Worm (Caenorhabditis elegans): Measurements from ENCODE around the gene F19F10.11.
A peak's percentile ranks its signal among the peaks of the same experiment; 100 is the strongest.

Gene F19F10.11

DNA sequence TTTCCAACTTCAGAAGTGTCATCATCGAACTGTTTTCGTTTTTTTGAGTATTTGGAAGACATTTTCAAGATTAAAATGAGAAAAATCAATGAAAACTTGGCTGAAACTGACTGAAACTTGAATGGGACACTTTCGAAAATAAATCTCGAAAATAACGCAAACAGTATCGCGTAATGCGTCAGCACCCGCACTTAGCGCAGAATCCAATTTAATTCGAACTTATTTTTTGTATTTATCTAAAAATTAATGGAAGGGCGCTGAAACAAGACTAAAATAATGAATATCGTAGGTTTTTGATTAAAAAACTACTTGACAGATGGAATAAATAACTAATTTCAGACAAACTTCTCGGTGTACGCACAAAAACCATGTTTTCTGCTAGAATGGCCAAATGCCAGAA is 11.9 kb downstream of the F19F10.11 start, which contains the start of the genes snu-66 and ints-9 (continued):
- TF ChIP-seq ceh-91 (GFP tag; IDR thresholded peaks at IDR 0.05) (0 out of 2 replicates have a peak, but pooled peaks have one; percentile 11), bed-1 (GFP tag; IDR thresholded peaks at IDR 0.05) (no peak), nhr-80 (tag; optimal IDR thresholded peaks at IDR 0.05) (peak; percentile 1), ztf-26 (tag; optimal IDR thresholded peaks at IDR 0.05) (no peak), cebp-1 (GFP tag; IDR thresholded peaks at IDR 0.05) (no peak), cebp-1 (tag; optimal IDR thresholded peaks at IDR 0.05) (peak; percentile 45), nhr-90 (tag; optimal IDR thresholded peaks at IDR 0.05) (no peak), sdz-38 (tag; optimal IDR thresholded peaks at IDR 0.05) (no peak), aptf-3 (GFP tag; IDR thresholded peaks at IDR 0.05) (no peak), lin-40 (tag; optimal IDR thresholded peaks at IDR 0.05) (peak; percentile 43), unc-62 (GFP tag; optimal IDR thresholded peaks at IDR 0.05) (no peak), tbp1 (GFP tag; optimal IDR thresholded peaks at IDR 0.05) (peak; percentile 15), F33H1.4 (GFP tag; IDR thresholded peaks at IDR 0.05) (peak; percentile 40), rcor-1 (GFP tag; IDR thresholded peaks at IDR 0.05) (no peak), snpc-1.1 (tag; optimal IDR thresholded peaks at IDR 0.05; ENCODE audit: insufficient read depth) (peak; percentile 24), him-1 (tag; optimal IDR thresholded peaks at IDR 0.05) (no peak), ztf-3 (GFP tag; optimal IDR thresholded peaks at IDR 0.05) (no peak), Y79H2A.3 (GFP tag; conservative IDR thresholded peaks at IDR 0.05) (no peak), dox-1 (GFP tag; IDR thresholded peaks at IDR 0.05) (0 out of 2 replicates have a peak, but pooled peaks have one; percentile 16)

ce11 chrV:7570955-7571354 is 16.5 kb downstream of the F19F10.11 start, which contains the start of gene F19F10.14:
Gene F19F10.14, minus strand, starts transcription at chrV:7571055.
- TF ChIP-seq die-1 (tag; optimal IDR thresholded peaks at IDR 0.05) (no peak), ceh-100 (GFP tag; IDR thresholded peaks at IDR 0.05) (no peak), athp-1 (tag; optimal IDR thresholded peaks at IDR 0.05) (no peak), rec-8 (tag; optimal IDR thresholded peaks at IDR 0.05) (no peak), hlh-12 (tag; optimal IDR thresholded peaks at IDR 0.05) (no peak), zim-3 (tag; optimal IDR thresholded peaks at IDR 0.05) (no peak), tbx-9 (tag; optimal IDR thresholded peaks at IDR 0.05; ENCODE audit: borderline replicate concordance) (no peak), madf-6 (GFP tag; IDR thresholded peaks at IDR 0.05) (no peak), F52B5.7 (tag; optimal IDR thresholded peaks at IDR 0.05) (no peak), madf-3 (GFP tag; IDR thresholded peaks at IDR 0.05) (no peak), snpc-3.4 (tag; optimal IDR thresholded peaks at IDR 0.05) (no peak)

ce11 chrV:7570290-7570689 is 17.2 kb downstream of the F19F10.11 start, which contains the start of gene clec-212:
Gene clec-212, minus strand, starts transcription at chrV:7570390.
- TF ChIP-seq lag-1 (GFP tag; IDR thresholded peaks at IDR 0.05) = no peak
- no peak for TF ChIP-seq F10E7.11 (tag; optimal IDR thresholded peaks at IDR 0.05)
- TF ChIP-seq attf-3 (GFP tag; conservative IDR thresholded peaks at IDR 0.05) = no peak
- no peak for TF ChIP-seq sdz-38 (tag; optimal IDR thresholded peaks at IDR 0.05)
- TF ChIP-seq ama-1 (optimal IDR thresholded peaks at IDR 0.05) = no peak
- no peak for TF ChIP-seq ama-1 (GFP tag; optimal IDR thresholded peaks at IDR 0.05)
- TF ChIP-seq attf-6 (GFP tag; IDR thresholded peaks at IDR 0.05) = no peak
- TF ChIP-seq B0336.3 (GFP tag; IDR thresholded peaks at IDR 0.05) = no peak
- no peak for TF ChIP-seq somi-1 (GFP tag; optimal IDR thresholded peaks at IDR 0.05)
- TF ChIP-seq rec-8 (tag; optimal IDR thresholded peaks at IDR 0.05) = no peak
- no peak for TF ChIP-seq madf-6 (GFP tag; IDR thresholded peaks at IDR 0.05)
- no peak for TF ChIP-seq fkh-3 (tag; optimal IDR thresholded peaks at IDR 0.05)
- no peak for TF ChIP-seq nhr-80 (tag; optimal IDR thresholded peaks at IDR 0.05)
- TF ChIP-seq snpc-1.1 (tag; optimal IDR thresholded peaks at IDR 0.05; ENCODE audit: insufficient read depth) = no peak
- TF ChIP-seq Y79H2A.3 (GFP tag; conservative IDR thresholded peaks at IDR 0.05) = no peak
- no peak for TF ChIP-seq efl-1 (GFP tag; optimal IDR thresholded peaks at IDR 0.05)
- TF ChIP-seq egl-18 (GFP tag; IDR thresholded peaks at IDR 0.05) = no peak
- TF ChIP-seq pha-4 (tag; optimal IDR thresholded peaks at IDR 0.05) = no peak

All from whole organism, young adult.